Worm (Caenorhabditis elegans): ENCODE results near the gene F56C9.3.

The F56C9.3 gene

DNA sequence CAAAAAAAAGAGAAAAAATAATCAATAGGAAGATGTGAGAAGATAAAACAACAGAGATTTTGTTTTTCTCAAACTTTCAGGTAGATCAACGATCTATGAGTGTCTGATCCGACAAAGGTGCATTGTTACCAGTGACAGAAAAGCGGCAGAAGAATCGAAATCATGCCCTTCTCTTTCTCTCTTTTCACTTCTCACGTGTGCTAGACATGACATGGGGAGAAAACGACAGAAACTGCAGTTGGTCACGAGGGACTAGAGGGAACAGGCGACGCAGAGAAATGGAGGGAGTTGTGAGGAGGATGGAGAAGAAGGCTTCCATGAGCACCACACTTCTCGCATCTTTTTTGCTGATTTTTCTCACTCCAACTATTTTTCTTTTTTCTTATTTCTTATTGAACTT is 24.1 kb downstream of the F56C9.3 start, which contains the start of gene F56C9.10 (continued):
- TF ChIP-seq nhr-76 (tag; optimal IDR thresholded peaks at IDR 0.05) (no peak), unc-98 (GFP tag; IDR thresholded peaks at IDR 0.05) (peak; percentile 46), tbx-2 (tag; optimal IDR thresholded peaks at IDR 0.05) (peak; percentile 85), aha-1 (tag; optimal IDR thresholded peaks at IDR 0.05) (no peak), nhr-90 (tag; optimal IDR thresholded peaks at IDR 0.05; ENCODE audit: poor library complexity) (peak; percentile 81), fkh-8 (tag; optimal IDR thresholded peaks at IDR 0.05) (peak; percentile 90), lin-39 (tag; optimal IDR thresholded peaks at IDR 0.05) (peak; percentile 78), fkh-10 (GFP tag; optimal IDR thresholded peaks at IDR 0.05) (peak; percentile 35), efl-3 (GFP tag; optimal IDR thresholded peaks at IDR 0.05) (no peak), aly-2 (tag; optimal IDR thresholded peaks at IDR 0.05) (peak; percentile 34), elt-3 (tag; optimal IDR thresholded peaks at IDR 0.05) (peak in 3 of 6 experiments; percentile 58 to 86 (median 80)), lin-14 (GFP tag; optimal IDR thresholded peaks at IDR 0.05) (peak; percentile 97), lin-13 (GFP tag; optimal IDR thresholded peaks at IDR 0.05) (peak; percentile 93), elt-2 (tag; optimal IDR thresholded peaks at IDR 0.05) (no peak), mef-2 (tag; optimal IDR thresholded peaks at IDR 0.05) (peak; percentile 74), snpc-4 (tag; optimal IDR thresholded peaks at IDR 0.05) (peak; percentile 64), ama-1 (optimal IDR thresholded peaks at IDR 0.05) (peak; percentile 38), tlp-1 (tag; optimal IDR thresholded peaks at IDR 0.05) (no peak), dsc-1 (tag; optimal IDR thresholded peaks at IDR 0.05) (peak; percentile 52), zip-4 (GFP tag; optimal IDR thresholded peaks at IDR 0.05) (no peak), egl-13 (tag; optimal IDR thresholded peaks at IDR 0.05) (peak; percentile 51), ztf-4 (tag; optimal IDR thresholded peaks at IDR 0.05) (peak; percentile 87), nhr-12 (tag; optimal IDR thresholded peaks at IDR 0.05) (no peak), jun-1 (tag; optimal IDR thresholded peaks at IDR 0.05) (peak; percentile 49), ceh-63 (GFP tag; optimal IDR thresholded peaks at IDR 0.05) (no peak), isw-1 (GFP tag; IDR thresholded peaks at IDR 0.05) (peak; percentile 58), mep-1 (tag; optimal IDR thresholded peaks at IDR 0.05) (peak; percentile 87), sup-37 (GFP tag; optimal IDR thresholded peaks at IDR 0.05) (peak; percentile 38), unc-30 (tag; optimal IDR thresholded peaks at IDR 0.05) (no peak), nhr-19 (GFP tag; conservative IDR thresholded peaks at IDR 0.05) (peak; percentile 86), nhr-71 (tag; optimal IDR thresholded peaks at IDR 0.05) (peak; percentile 97), unc-62 (GFP tag; optimal IDR thresholded peaks at IDR 0.05) (no peak), ceh-88 (GFP tag; IDR thresholded peaks at IDR 0.05) (0 out of 2 replicates have a peak, but pooled peaks have one; percentile 42), ceh-90 (tag; optimal IDR thresholded peaks at IDR 0.05) (no peak), alr-1 (tag; optimal IDR thresholded peaks at IDR 0.05; ENCODE audit: borderline replicate concordance) (no peak), ceh-8 (GFP tag; optimal IDR thresholded peaks at IDR 0.05) (no peak), swsn-7 (tag; optimal IDR thresholded peaks at IDR 0.05) (peak; percentile 85), unc-130 (tag; optimal IDR thresholded peaks at IDR 0.05) (peak; percentile 78), skn-1 (tag; optimal IDR thresholded peaks at IDR 0.05) (peak; percentile 86), Y116A8C.19 (tag; optimal IDR thresholded peaks at IDR 0.05; ENCODE audit: borderline replicate concordance) (no peak), C04F5.9 (tag; optimal IDR thresholded peaks at IDR 0.05) (peak; percentile 42), sptf-1 (tag; optimal IDR thresholded peaks at IDR 0.05) (no peak), sox-4 (tag; optimal IDR thresholded peaks at IDR 0.05) (peak; percentile 43), ces-1 (GFP tag; optimal IDR thresholded peaks at IDR 0.05) (no peak), grh-1 (GFP tag; IDR thresholded peaks at IDR 0.05) (no peak), hlh-17 (GFP tag; optimal IDR thresholded peaks at IDR 0.05; ENCODE audit: borderline replicate concordance) (no peak), dpl-1 (GFP tag; optimal IDR thresholded peaks at IDR 0.05) (peak; percentile 65 to 72 (median 69)), pag-3 (tag; optimal IDR thresholded peaks at IDR 0.05; ENCODE audit: borderline replicate concordance, insufficient read depth) (no peak), egl-27 (tag; optimal IDR thresholded peaks at IDR 0.05) (peak; percentile 32 to 79), xbp-1 (tag; optimal IDR thresholded peaks at IDR 0.05) (peak; percentile 75), blmp-1 (tag; optimal IDR thresholded peaks at IDR 0.05) (peak; percentile 100), nhr-237 (tag; optimal IDR thresholded peaks at IDR 0.05) (no peak), mdl-1 (tag; optimal IDR thresholded peaks at IDR 0.05) (peak; percentile 56 to 99)

All from whole organism, L1 larva.